Worm (Caenorhabditis elegans) whole organism, midembryonic: Measurements from ENCODE around the gene ZK809.5.

Experiments used
- klf-2 ChIP-seq: fragments of 200-800 bp; sonication (Bioruptor generic); conservative IDR thresholded peaks from 2 replicates; pipeline ENCODE4 v1.3.6; 2022; ENCODE audit warnings: missing genetic modification reagents, missing genetic modification characterization, missing compliant biosample characterization
- med-1 ChIP-seq: sonication (generic microtip); optimal IDR thresholded peaks from 2 replicates; lab custom pipeline; 2017; ENCODE audit warnings: missing genetic modification characterization, mild to moderate bottlenecking, missing compliant biosample characterization, antibody characterized with exemption, missing genetic modification reagents; ENCODE audit not compliant: insufficient read depth
- ref-1 ChIP-seq: fragments of 200-800 bp; sonication (Bioruptor generic); conservative IDR thresholded peaks from 2 replicates; pipeline ENCODE4 v1.3.6; 2022; ENCODE audit warnings: missing genetic modification reagents, missing genetic modification characterization, missing compliant biosample characterization

DNA sequence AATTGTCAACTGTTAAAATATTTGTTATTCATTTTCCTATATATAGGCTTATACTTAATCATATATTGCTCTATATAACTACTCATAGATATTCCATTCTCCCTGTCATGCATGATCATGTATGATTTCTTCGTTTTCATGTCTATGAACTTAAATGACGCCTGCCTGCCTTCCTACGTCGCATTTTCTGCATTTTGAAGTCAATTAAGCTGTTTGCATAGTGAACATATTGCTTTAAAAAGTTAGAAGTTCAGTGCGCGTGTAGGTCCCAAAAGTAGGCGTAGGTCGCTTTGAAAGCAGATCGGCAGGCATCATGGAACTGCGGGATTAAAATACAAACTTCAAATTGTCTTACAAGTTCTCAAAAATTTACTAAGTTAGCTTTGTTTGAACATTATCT, 11.8 kb upstream of the ZK809.5 start:
- no peak for TF ChIP-seq ref-1 (GFP tag; lab: Robert Waterston, UW)
- TF ChIP-seq med-1 (GFP tag; lab: Kevin White, UChicago) = no peak
- no peak for TF ChIP-seq klf-2 (GFP tag; lab: Robert Waterston, UW)
